Worm (Caenorhabditis elegans) whole organism, L3 larva: ENCODE measurements around the gene F26A1.3.

ENCODE experiments used
- R02D3.7 ChIP-seq: fragments of 150-350 bp; optimal IDR thresholded peaks from 2 replicates; lab custom pipeline; 2014; ENCODE audit warnings: missing biosample characterization, missing genetic modification characterization
- egl-27 ChIP-seq: sonication (generic microtip); optimal IDR thresholded peaks from 4 replicates; lab custom pipeline; 2017; ENCODE audit warnings: missing biosample characterization, missing genetic modification reagents, missing genetic modification characterization
- elt-3 ChIP-seq, 3 experiments: fragments of 150-350 bp in 1 of 3; sonication (generic microtip) in 2 of 3; optimal IDR thresholded peaks; 2 replicates in 2 of 3; 4 replicates in 1 of 3; lab custom pipeline; 2014 to 2017; ENCODE audit warnings: missing biosample characterization in 3 of 3, missing genetic modification characterization in 3 of 3
- fos-1 ChIP-seq: fragments of 150-350 bp; optimal IDR thresholded peaks from 2 replicates; lab custom pipeline; 2014; ENCODE audit warnings: missing biosample characterization, missing genetic modification characterization
- mdl-1 ChIP-seq: fragments of 150-350 bp; optimal IDR thresholded peaks from 2 replicates; lab custom pipeline; 2014; ENCODE audit warnings: missing biosample characterization, missing genetic modification characterization
- pha-4 ChIP-seq: fragments of 150-350 bp; optimal IDR thresholded peaks from 2 replicates; lab custom pipeline; 2014; ENCODE audit warnings: missing biosample characterization, missing genetic modification reagents, missing genetic modification characterization
- skn-1 ChIP-seq: fragments of 150-350 bp; optimal IDR thresholded peaks from 2 replicates; lab custom pipeline; 2014; ENCODE audit warnings: missing biosample characterization, missing genetic modification characterization
- snpc-4 ChIP-seq: fragments of 150-350 bp; optimal IDR thresholded peaks from 2 replicates; lab custom pipeline; 2014; ENCODE audit warnings: missing biosample characterization, missing genetic modification characterization
- tbx-2 ChIP-seq: sonication (generic microtip); optimal IDR thresholded peaks from 2 replicates; lab custom pipeline; 2016; ENCODE audit warnings: mild to moderate bottlenecking, missing genetic modification characterization, missing compliant biosample characterization
- ztf-11 ChIP-seq: fragments of 150-350 bp; optimal IDR thresholded peaks from 2 replicates; lab custom pipeline; 2014; ENCODE audit warnings: missing biosample characterization, missing genetic modification characterization

DNA sequence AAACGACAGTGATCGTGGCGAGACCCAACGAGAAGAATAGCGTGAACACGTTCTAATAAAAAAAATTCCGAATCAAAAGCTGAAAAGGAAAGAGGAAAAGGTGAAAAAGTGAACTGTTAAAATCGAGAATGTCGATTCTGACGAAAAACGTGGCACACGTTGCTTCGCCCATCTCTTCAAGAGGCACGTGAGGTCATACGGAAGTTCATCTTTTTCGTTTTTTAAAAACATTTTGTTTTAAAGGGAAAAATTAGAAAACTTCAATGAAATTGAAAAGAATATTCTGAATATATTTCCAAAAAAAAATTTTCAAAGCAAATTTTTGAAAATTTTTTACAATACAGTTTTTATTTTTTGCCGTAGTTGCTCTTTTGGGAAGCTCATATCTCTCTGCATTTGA is 15.5 kb upstream of the F26A1.3 start, which contains the start of gene C38D4.7:
- TF ChIP-seq fos-1 (tag; lab: Kevin White, UChicago) (no peak), R02D3.7 (no peak), egl-27 (tag; lab: Kevin White, UChicago) (no peak), elt-3 (tag; optimal IDR thresholded peaks at IDR 0.05; lab: Kevin White, UChicago) (no peak), skn-1 (tag; lab: Kevin White, UChicago) (no peak), ztf-11 (no peak), pha-4 (tag; lab: Kevin White, UChicago) (no peak), tbx-2 (no peak), snpc-4 (no peak), mdl-1 (no peak)
